Worm (Caenorhabditis elegans) whole organism, L4 larva: Measurements from ENCODE around the gene C14A11.9.

Experiments used
- F26F4.8 ChIP-seq: fragments of 200-800 bp; sonication (Bioruptor generic); conservative IDR thresholded peaks from 2 replicates; pipeline ENCODE4 v1.3.6; 2022; ENCODE audit warnings: missing genetic modification characterization, missing compliant biosample characterization
- F44E2.7 ChIP-seq: fragments of 200-800 bp; sonication (Bioruptor generic); IDR thresholded peaks from 2 replicates; pipeline ENCODE4 v2.1.2; 2022; ENCODE audit warnings: missing genetic modification characterization, missing compliant biosample characterization
- R02D3.7 ChIP-seq: fragments of 150-350 bp; sonication (generic microtip); optimal IDR thresholded peaks from 3 replicates; lab custom pipeline; 2014; ENCODE audit warnings: missing biosample characterization, missing genetic modification characterization
- aha-1 ChIP-seq: fragments of 150-350 bp; peaks from one replicate; lab custom pipeline; 2014; ENCODE audit warnings: missing biosample characterization, missing genetic modification characterization
- arid-1 ChIP-seq: fragments of 200-800 bp; sonication (Bioruptor generic); conservative IDR thresholded peaks from 2 replicates; pipeline ENCODE4 v1.3.6; 2022; ENCODE audit warnings: missing genetic modification reagents, missing genetic modification characterization, missing compliant biosample characterization
- ceh-20 ChIP-seq: fragments of 200-800 bp; sonication (Bioruptor generic); IDR thresholded peaks from 2 replicates; pipeline ENCODE4 v1.3.6; 2022; ENCODE audit warnings: missing genetic modification reagents, missing genetic modification characterization, missing compliant biosample characterization
- cey-2 ChIP-seq: sonication (generic microtip); optimal IDR thresholded peaks from 3 replicates; lab custom pipeline; 2017; ENCODE audit warnings: missing genetic modification characterization, mild to moderate bottlenecking, missing compliant biosample characterization, antibody characterized with exemption, borderline replicate concordance; ENCODE audit not compliant: insufficient read depth
- daf-16 ChIP-seq, 3 experiments: sonication (generic microtip); optimal IDR thresholded peaks; 2 replicates each; lab custom pipeline; 2016 to 2017; ENCODE audit warnings: missing genetic modification characterization in 3 of 3, missing genetic modification reagents in 3 of 3, mild to moderate bottlenecking in 2 of 3, missing compliant biosample characterization in 2 of 3, missing biosample characterization in 1 of 3, moderate library complexity in 1 of 3
- daf-19 ChIP-seq: fragments of 200-800 bp; sonication (Bioruptor generic); conservative IDR thresholded peaks from 2 replicates; pipeline ENCODE4 v1.3.6; 2022; ENCODE audit warnings: missing genetic modification characterization, missing compliant biosample characterization
- dmd-6 ChIP-seq: fragments of 200-800 bp; sonication (Bioruptor generic); IDR thresholded peaks from 2 replicates; pipeline ENCODE4 v1.3.6; 2022; ENCODE audit warnings: missing genetic modification reagents, missing genetic modification characterization, missing compliant biosample characterization
- dve-1 ChIP-seq: sonication (generic microtip); optimal IDR thresholded peaks from 2 replicates; lab custom pipeline; 2017; ENCODE audit warnings: antibody characterized with exemption, mild to moderate bottlenecking, missing genetic modification characterization, missing compliant biosample characterization; ENCODE audit not compliant: insufficient read depth
- fos-1 ChIP-seq: fragments of 150-350 bp; optimal IDR thresholded peaks from 2 replicates; lab custom pipeline; 2014; ENCODE audit warnings: missing biosample characterization, missing genetic modification characterization
- hlh-11 ChIP-seq: fragments of 200-800 bp; sonication (Bioruptor generic); optimal IDR thresholded peaks from 2 replicates; lab custom pipeline; 2018; ENCODE audit warnings: mild to moderate bottlenecking, missing genetic modification characterization, missing compliant biosample characterization
- hlh-30 ChIP-seq: sonication (generic microtip); optimal IDR thresholded peaks from 2 replicates; lab custom pipeline; 2017; ENCODE audit warnings: antibody characterized with exemption, mild to moderate bottlenecking, missing genetic modification characterization, missing compliant biosample characterization; ENCODE audit not compliant: insufficient read depth
- lin-13 ChIP-seq: fragments of 150-350 bp; optimal IDR thresholded peaks from 2 replicates; lab custom pipeline; 2014; ENCODE audit warnings: missing biosample characterization, missing genetic modification reagents, missing genetic modification characterization
- lin-15B ChIP-seq: fragments of 150-350 bp; sonication (generic microtip); optimal IDR thresholded peaks from 3 replicates; lab custom pipeline; 2014; ENCODE audit warnings: missing biosample characterization, missing genetic modification characterization
- lin-29 ChIP-seq: fragments of 200-800 bp; sonication (Bioruptor generic); IDR thresholded peaks from 2 replicates; pipeline ENCODE4 v1.3.6; 2022; ENCODE audit warnings: missing genetic modification reagents, missing genetic modification characterization, missing compliant biosample characterization
- lin-39 ChIP-seq: fragments of 150-350 bp; optimal IDR thresholded peaks from 2 replicates; lab custom pipeline; 2014; ENCODE audit warnings: missing biosample characterization, missing genetic modification reagents, missing genetic modification characterization
- madf-5 ChIP-seq, 2 experiments: fragments of 200-800 bp; sonication (Bioruptor generic); IDR thresholded peaks; 2 replicates each; pipeline ENCODE4 v1.3.6; 2022; ENCODE audit warnings: missing compliant biosample characterization in 2 of 2, missing genetic modification characterization in 2 of 2
- mdl-1 ChIP-seq, 2 experiments: fragments of 150-350 bp in 1 of 2; sonication (generic microtip) in 1 of 2; optimal IDR thresholded peaks; 2 replicates each; lab custom pipeline; 2014 to 2017; ENCODE audit warnings: missing biosample characterization in 2 of 2, missing genetic modification characterization in 2 of 2
- mdt-29 ChIP-seq: fragments of 200-800 bp; sonication (Bioruptor generic); IDR thresholded peaks from 2 replicates; pipeline ENCODE4 v1.3.6; 2022; ENCODE audit warnings: missing genetic modification reagents, missing genetic modification characterization, missing compliant biosample characterization
- mxl-3 ChIP-seq: fragments of 200-800 bp; sonication (Bioruptor generic); optimal IDR thresholded peaks from 2 replicates; lab custom pipeline; 2018; ENCODE audit warnings: mild to moderate bottlenecking, missing genetic modification characterization, missing compliant biosample characterization
- nhr-102 ChIP-seq: sonication (generic microtip); optimal IDR thresholded peaks from 2 replicates; lab custom pipeline; 2016; ENCODE audit warnings: mild to moderate bottlenecking, missing genetic modification characterization, moderate library complexity, missing compliant biosample characterization
- nhr-111 ChIP-seq: fragments of 200-800 bp; sonication (Bioruptor generic); optimal IDR thresholded peaks from 2 replicates; lab custom pipeline; 2018; ENCODE audit warnings: mild to moderate bottlenecking, missing genetic modification characterization, missing compliant biosample characterization
- nhr-41 ChIP-seq: fragments of 200-800 bp; sonication (Bioruptor generic); IDR thresholded peaks from 2 replicates; pipeline ENCODE4 v1.3.6; 2022; ENCODE audit warnings: missing genetic modification reagents, missing genetic modification characterization, missing compliant biosample characterization
- nhr-48 ChIP-seq: sonication (generic microtip); optimal IDR thresholded peaks from 2 replicates; lab custom pipeline; 2016; ENCODE audit warnings: mild to moderate bottlenecking, missing genetic modification characterization, missing compliant biosample characterization
- php-3 ChIP-seq: fragments of 200-800 bp; sonication (Bioruptor generic); IDR thresholded peaks from 2 replicates; pipeline ENCODE4 v1.3.6; 2022; ENCODE audit warnings: missing genetic modification reagents, missing genetic modification characterization, missing compliant biosample characterization
- pqm-1 ChIP-seq: sonication (generic microtip); optimal IDR thresholded peaks from 2 replicates; lab custom pipeline; 2017; ENCODE audit warnings: missing biosample characterization, missing genetic modification characterization
- set-16 ChIP-seq: fragments of 200-800 bp; sonication (Bioruptor generic); IDR thresholded peaks from 2 replicates; pipeline ENCODE4 v1.3.6; 2022; ENCODE audit warnings: missing genetic modification reagents, missing genetic modification characterization, missing compliant biosample characterization
- skn-1 ChIP-seq: fragments of 150-350 bp; optimal IDR thresholded peaks from 2 replicates; lab custom pipeline; 2014; ENCODE audit warnings: missing biosample characterization, missing genetic modification characterization
- snpc-1.2 ChIP-seq: fragments of 200-800 bp; sonication (Bioruptor generic); IDR thresholded peaks from 2 replicates; pipeline ENCODE4 v1.3.6; 2022; ENCODE audit warnings: missing genetic modification reagents, missing genetic modification characterization, missing compliant biosample characterization
- snpc-4 ChIP-seq: fragments of 150-350 bp; optimal IDR thresholded peaks from 2 replicates; lab custom pipeline; 2014; ENCODE audit warnings: missing biosample characterization, missing genetic modification characterization
- spr-3 ChIP-seq: fragments of 200-800 bp; sonication (Bioruptor generic); optimal IDR thresholded peaks from 2 replicates; lab custom pipeline; 2018; ENCODE audit warnings: mild to moderate bottlenecking, missing genetic modification characterization, missing compliant biosample characterization
- tra-1 ChIP-seq: fragments of 200-800 bp; sonication (Bioruptor generic); IDR thresholded peaks from 2 replicates; pipeline ENCODE4 v1.3.6; 2022; ENCODE audit warnings: missing genetic modification reagents, missing genetic modification characterization, missing compliant biosample characterization
- unc-62 ChIP-seq, 3 experiments: fragments of 150-350 bp in 1 of 3; sonication (generic microtip); optimal IDR thresholded peaks in 2 of 3; peaks in 1 of 3; 1 replicate in 1 of 3; 2 replicates in 2 of 3; lab custom pipeline; 2014 to 2017; ENCODE audit warnings: missing biosample characterization in 3 of 3, missing genetic modification characterization in 3 of 3, missing genetic modification reagents in 3 of 3, missing genotype in 1 of 3
- ztf-7 ChIP-seq: fragments of 150-350 bp; optimal IDR thresholded peaks from 2 replicates; lab custom pipeline; 2014; ENCODE audit warnings: missing biosample characterization, missing genetic modification characterization

The C14A11.9 gene

DNA sequence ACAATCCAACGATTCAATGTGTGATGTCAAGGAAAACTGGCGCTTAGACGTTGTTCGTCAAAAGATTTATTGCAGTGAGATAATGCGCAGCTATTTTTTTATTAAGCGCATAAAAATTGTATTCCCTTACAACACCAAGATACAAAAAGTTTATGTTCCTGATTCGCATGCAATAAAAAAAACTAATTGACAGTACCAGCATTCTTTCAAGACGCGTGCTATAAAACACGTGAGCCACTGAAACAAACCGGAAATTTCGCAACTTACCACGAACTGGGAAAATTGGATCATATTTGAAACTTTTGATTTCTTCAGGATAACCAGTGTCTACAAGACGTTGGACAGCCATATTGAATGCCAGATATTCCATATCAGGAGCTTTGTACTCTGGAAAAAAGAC, 28.0 kb upstream of the C14A11.9 start:
- TF ChIP-seq ceh-20 (GFP tag; lab: Robert Waterston, UW) (no peak), mdl-1 (tag; optimal IDR thresholded peaks at IDR 0.05; lab: Kevin White, UChicago) (peak in 1 of 2 experiments; percentile 18), php-3 (GFP tag; lab: Robert Waterston, UW) (peak; percentile 57; the same call in 1 of the 2 replicates), dmd-6 (GFP tag; lab: Robert Waterston, UW) (peak; percentile 32; the same call in 1 of the 2 replicates), spr-3 (no peak), snpc-1.2 (no peak), hlh-30 (peak; percentile 21)
- TF ChIP-seq, all 104 proteins: peak for 4

DNA sequence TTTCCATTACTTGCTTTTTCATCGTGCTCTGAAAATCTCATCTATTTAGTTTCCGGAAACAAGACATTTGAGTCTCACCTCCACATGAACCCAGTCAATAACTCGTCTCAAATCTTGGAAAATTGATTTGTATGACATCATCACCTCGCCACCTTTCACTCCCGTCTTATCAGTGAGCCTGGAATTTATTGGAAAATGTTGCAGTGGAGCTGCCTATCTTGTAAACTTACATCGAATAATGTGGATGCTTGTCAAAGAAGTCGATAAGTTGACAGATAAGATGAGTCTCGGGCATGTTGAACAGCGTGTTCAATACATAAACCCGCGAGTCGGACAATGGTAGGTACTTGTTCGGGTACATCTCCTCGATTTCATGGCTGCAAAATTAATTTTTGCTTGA, 27.3 kb upstream of the C14A11.9 start:
- TF ChIP-seq F44E2.7 (GFP tag; lab: Robert Waterston, UW), result no peak
- TF ChIP-seq php-3 (GFP tag; lab: Robert Waterston, UW), result peak; percentile 71
- no peak for TF ChIP-seq set-16 (GFP tag; lab: Robert Waterston, UW)
- TF ChIP-seq daf-19, result no peak
- TF ChIP-seq mdt-29 (GFP tag; lab: Robert Waterston, UW), result no peak
- no peak for TF ChIP-seq lin-29 (GFP tag; lab: Robert Waterston, UW)
- TF ChIP-seq nhr-48 (tag; lab: Kevin White, UChicago), result no peak
- TF ChIP-seq lin-15B (tag; lab: Kevin White, UChicago), result no peak
- no peak for TF ChIP-seq madf-5 (GFP tag; IDR thresholded peaks at IDR 0.05; lab: Robert Waterston, UW)
- TF ChIP-seq lin-13 (GFP tag; lab: Kevin White, UChicago), result no peak
- peak; percentile 79 for TF ChIP-seq pqm-1
- TF ChIP-seq tra-1 (GFP tag; lab: Robert Waterston, UW), result peak; percentile 78; the same call in 1 of the 2 replicates
- no peak for TF ChIP-seq snpc-4 (tag; lab: Kevin White, UChicago)
- peak; percentile 57 for TF ChIP-seq dve-1
- no peak for TF ChIP-seq daf-16 (GFP tag; optimal IDR thresholded peaks at IDR 0.05; lab: Kevin White, UChicago)
- TF ChIP-seq daf-16 (tag; optimal IDR thresholded peaks at IDR 0.05; lab: Kevin White, UChicago), result peak; percentile 59
- peak in 1 of 2 experiments; percentile 0 for TF ChIP-seq unc-62 (GFP tag; optimal IDR thresholded peaks at IDR 0.05 in 1 of 2; lab: Kevin White, UChicago)
- no peak for TF ChIP-seq unc-62 (tag; optimal IDR thresholded peaks at IDR 0.05; lab: Kevin White, UChicago)
- no peak for TF ChIP-seq cey-2 (tag; lab: Kevin White, UChicago)
- no peak for TF ChIP-seq F26F4.8 (GFP tag; lab: Robert Waterston, UW)
- TF ChIP-seq dmd-6 (GFP tag; lab: Robert Waterston, UW), result peak; percentile 87
- TF ChIP-seq lin-39, result no peak
- TF ChIP-seq skn-1 (tag; lab: Kevin White, UChicago), result no peak
- no peak for TF ChIP-seq nhr-111
- peak; percentile 2 for TF ChIP-seq mxl-3 (GFP tag; lab: Kevin White, UChicago)
- TF ChIP-seq aha-1, result no peak
- TF ChIP-seq ztf-7 (tag; lab: Kevin White, UChicago), result no peak
- TF ChIP-seq hlh-11 (tag; lab: Kevin White, UChicago), result peak; percentile 61
- no peak for TF ChIP-seq R02D3.7 (tag; lab: Kevin White, UChicago)
- TF ChIP-seq nhr-41, result no peak

DNA sequence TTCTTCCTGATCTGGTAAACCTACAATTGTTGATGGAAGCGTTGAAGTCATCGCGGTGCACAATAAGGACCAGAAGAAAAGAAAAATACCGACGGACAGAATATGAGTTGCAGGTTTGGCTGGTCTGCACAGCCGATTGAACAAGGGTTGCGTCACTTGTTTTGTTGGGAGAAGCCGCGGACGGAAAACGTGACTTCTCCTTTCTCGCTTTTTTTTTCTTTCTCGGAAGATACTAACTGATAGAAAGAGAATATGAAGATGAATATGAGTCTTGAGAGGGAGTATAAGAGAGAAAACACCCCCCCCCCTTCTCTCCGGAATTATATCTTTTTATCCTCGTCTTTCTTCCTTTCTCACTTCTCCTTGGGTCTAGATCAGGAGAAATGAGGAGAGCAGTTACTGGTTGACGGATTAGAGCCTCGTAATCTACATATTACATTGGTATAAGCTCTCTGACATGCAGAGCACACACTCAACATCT, 18.3 kb upstream of the C14A11.9 start, which contains the start of gene ssr-2:
Gene ssr-2 (minus strand): TSS at position 51 of the 481 bp plus-strand sequence.
- TF ChIP-seq aha-1 (peak; percentile 6), nhr-41 (no peak)

DNA sequence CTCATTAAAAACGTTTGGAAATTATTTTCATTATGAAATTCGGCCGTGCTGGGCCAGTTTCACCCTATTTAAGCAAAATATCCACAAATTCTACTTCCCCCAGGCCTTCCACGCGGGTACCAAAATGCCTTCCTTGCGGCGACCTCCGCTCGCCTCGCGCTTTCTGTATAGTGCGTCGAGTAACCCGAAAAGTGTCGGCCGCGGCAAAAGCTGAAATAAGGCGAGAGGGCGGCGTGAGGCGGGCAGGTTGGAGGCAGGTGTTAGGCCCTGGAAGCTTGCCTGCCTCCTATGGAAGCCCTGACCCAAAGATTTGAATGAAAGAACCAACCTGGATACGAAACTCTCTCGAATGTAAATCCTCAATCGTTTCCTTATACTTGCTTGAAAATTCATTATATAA, 16.9 kb upstream of the C14A11.9 start:
- TF ChIP-seq set-16 (GFP tag; lab: Robert Waterston, UW) (peak; percentile 85), arid-1 (GFP tag; lab: Robert Waterston, UW) (no peak), pqm-1 (no peak), nhr-102 (no peak), fos-1 (no peak), snpc-1.2 (0 out of 2 replicates have a peak, but pooled peaks have one; percentile 34)
